Fruit fly (Drosophila melanogaster) whole organism, prepupa: ENCODE measurements around the gene ERp44.

Source experiments
- CG11294 ChIP-seq: fragments of 200-800 bp; sonication (Bioruptor generic); IDR thresholded peaks from 2 replicates; pipeline ENCODE4 v1.3.6; 2022; ENCODE audit warnings: missing biosample characterization, missing genetic modification characterization
- CG16779 ChIP-seq: fragments of 200-800 bp; sonication (Bioruptor generic); optimal IDR thresholded peaks from 3 replicates; lab custom pipeline; 2017; ENCODE audit warnings: missing biosample characterization, mild to moderate bottlenecking, missing genetic modification characterization
- CG3032 ChIP-seq: fragments of 200-800 bp; optimal IDR thresholded peaks from 2 replicates; lab custom pipeline; 2019; ENCODE audit warnings: missing biosample characterization, mild to moderate bottlenecking, missing genetic modification characterization, moderate library complexity
- CG31627 ChIP-seq: fragments of 200-800 bp; sonication (Bioruptor generic); optimal IDR thresholded peaks from 3 replicates; lab custom pipeline; 2016; ENCODE audit warnings: missing biosample characterization, missing genetic modification characterization
- CG6854 ChIP-seq: fragments of 200-800 bp; sonication (Bioruptor generic); optimal IDR thresholded peaks from 2 replicates; lab custom pipeline; 2017; ENCODE audit warnings: missing biosample characterization, mild to moderate bottlenecking, missing genetic modification characterization
- CG8119 ChIP-seq: fragments of 200-800 bp; sonication (Bioruptor generic); IDR thresholded peaks from 3 replicates; pipeline ENCODE4 v1.3.6; 2022; ENCODE audit warnings: missing biosample characterization, missing genetic modification characterization
- Eip78C ChIP-seq: fragments of 200-800 bp; sonication (Bioruptor generic); peaks from one replicate; lab custom pipeline; 2016; ENCODE audit warnings: missing biosample characterization, missing genetic modification characterization
- Ets21C ChIP-seq: fragments of 200-800 bp; sonication (Bioruptor generic); optimal IDR thresholded peaks from 3 replicates; lab custom pipeline; 2016; ENCODE audit warnings: missing biosample characterization, missing genetic modification characterization
- Gug ChIP-seq: fragments of 200-800 bp; sonication (Bioruptor generic); IDR thresholded peaks from 2 replicates; pipeline ENCODE4 v1.3.6; 2022; ENCODE audit warnings: missing biosample characterization, missing genetic modification characterization
- Sox15 ChIP-seq: fragments of 200-800 bp; sonication (Bioruptor generic); optimal IDR thresholded peaks from 3 replicates; lab custom pipeline; 2016; ENCODE audit warnings: missing biosample characterization, missing genetic modification characterization
- dsx ChIP-seq: fragments of 200-800 bp; optimal IDR thresholded peaks from 3 replicates; lab custom pipeline; 2019; ENCODE audit warnings: missing biosample characterization, mild to moderate bottlenecking, missing genetic modification characterization, moderate library complexity; ENCODE audit not compliant: poor library complexity, severe bottlenecking
- vri ChIP-seq: fragments of 200-800 bp; sonication (Bioruptor generic); optimal IDR thresholded peaks from 3 replicates; lab custom pipeline; 2016; ENCODE audit warnings: missing biosample characterization, mild to moderate bottlenecking, missing genetic modification characterization

DNA sequence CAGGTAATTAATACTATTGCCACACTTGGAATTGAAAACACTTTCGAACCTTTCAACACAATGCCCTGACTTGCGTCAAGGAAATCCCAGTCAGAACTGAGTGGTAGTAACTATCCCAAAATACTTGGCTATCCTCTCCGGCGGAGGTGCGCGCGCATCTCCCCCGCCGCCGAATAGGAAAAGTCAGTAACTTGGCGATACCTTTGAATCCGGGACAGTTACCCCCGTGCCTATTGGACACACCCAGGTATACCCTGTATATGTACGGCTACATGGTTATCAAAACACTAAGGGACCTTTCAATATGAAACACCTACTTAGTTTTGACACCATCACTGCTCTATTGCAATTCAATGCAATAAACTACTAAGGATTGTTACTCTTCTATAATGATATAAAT is 33.1 kb upstream of the ERp44 start, which contains the start of gene CG9919:
- no peak for TF ChIP-seq CG16779 (tag; lab: Kevin White, UChicago)
- TF ChIP-seq Sox15 (GFP tag; lab: Kevin White, UChicago): no peak
- no peak for TF ChIP-seq CG3032 (tag; lab: Kevin White, UChicago)
- no peak for TF ChIP-seq CG6854 (GFP tag; lab: Kevin White, UChicago)
- TF ChIP-seq CG31627: no peak
- TF ChIP-seq CG11294 (GFP tag; lab: Robert Waterston, UW): no peak
- no peak for TF ChIP-seq CG8119 (GFP tag; lab: Robert Waterston, UW)
- TF ChIP-seq Gug: no peak
- TF ChIP-seq dsx (GFP tag; lab: Kevin White, UChicago): no peak
- TF ChIP-seq Eip78C (GFP tag; lab: Kevin White, UChicago): no peak
- TF ChIP-seq Ets21C (GFP tag; lab: Kevin White, UChicago): no peak
- TF ChIP-seq vri (GFP tag; lab: Kevin White, UChicago): no peak
